Worm (Caenorhabditis elegans): ENCODE results near the gene hil-2.
A peak's percentile ranks its signal among the peaks of the same experiment; 100 is the strongest.

The hil-2 gene

DNA sequence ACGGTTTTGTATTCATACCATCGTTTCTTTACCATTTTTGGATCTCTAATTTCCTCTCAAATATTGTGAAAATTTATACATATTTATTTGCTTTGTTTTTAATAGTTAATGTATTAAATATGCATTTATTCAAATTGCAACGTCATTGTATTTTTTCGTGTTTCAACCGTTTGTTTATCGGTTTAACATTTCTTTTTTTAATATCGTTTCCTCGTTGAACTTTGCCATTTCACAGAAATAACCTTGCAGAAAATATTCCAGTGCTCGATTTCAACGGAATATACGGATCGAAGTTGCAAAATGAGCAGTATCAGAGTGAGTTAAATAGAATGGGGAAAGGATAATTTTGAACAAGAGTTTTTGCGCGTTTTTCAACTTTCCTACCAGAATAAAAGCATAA, 35.3 kb downstream of the hil-2 start, which contains the start of gene seu-1:
Gene seu-1, plus strand, starts transcription at position 301 of the 400 bp plus-strand sequence.
- TF ChIP-seq him-1 (tag; optimal IDR thresholded peaks at IDR 0.05) = no peak

DNA sequence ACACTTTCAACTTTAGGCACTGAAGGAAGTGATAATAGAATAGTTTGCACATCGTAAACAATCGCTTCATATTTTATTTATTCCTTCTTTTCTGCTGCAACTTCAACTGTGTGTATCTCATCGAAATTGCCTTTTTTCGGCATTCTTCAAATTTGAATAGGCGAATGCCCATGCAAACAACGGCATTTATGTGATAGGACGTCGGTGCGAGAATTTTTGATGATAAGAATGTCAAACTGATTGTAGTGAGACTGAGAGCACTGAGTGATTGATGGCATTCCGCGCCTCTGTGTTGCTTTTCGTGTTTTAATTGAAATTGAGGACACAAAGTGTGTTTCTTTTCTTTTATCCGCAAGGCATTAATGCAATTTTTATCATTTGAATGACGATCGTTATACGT, 36.8 kb downstream of the hil-2 start:
- TF ChIP-seq dao-5 (tag; optimal IDR thresholded peaks at IDR 0.05) (no peak), W03F9.2 (tag; optimal IDR thresholded peaks at IDR 0.05) (peak; percentile 21), him-1 (tag; optimal IDR thresholded peaks at IDR 0.05) (no peak)

DNA sequence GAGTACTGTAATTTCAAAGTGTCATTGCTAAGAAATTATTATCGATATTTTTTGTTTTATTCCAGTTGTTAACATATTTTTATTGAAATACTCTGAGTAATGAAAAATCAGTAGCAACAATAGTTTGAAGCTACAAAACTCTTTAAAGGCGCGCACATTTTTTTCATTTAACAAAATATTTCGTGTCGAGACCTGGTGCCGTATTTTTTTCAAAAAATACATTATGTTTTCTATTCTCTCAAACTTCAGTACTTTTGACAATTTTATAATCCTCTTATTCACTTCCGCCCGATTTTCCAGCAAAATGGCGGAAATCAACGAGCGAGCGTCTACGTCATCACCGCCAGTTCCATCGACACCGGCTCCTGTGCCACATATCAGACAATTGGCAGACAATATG, 39.9 kb downstream of the hil-2 start, which contains the start of gene blos-2:
Gene blos-2, plus strand, starts transcription at position 301 of the 400 bp plus-strand sequence.
- no peak for TF ChIP-seq dao-5 (tag; optimal IDR thresholded peaks at IDR 0.05)
- TF ChIP-seq W03F9.2 (tag; optimal IDR thresholded peaks at IDR 0.05) = no peak
- TF ChIP-seq him-1 (tag; optimal IDR thresholded peaks at IDR 0.05) = no peak

DNA sequence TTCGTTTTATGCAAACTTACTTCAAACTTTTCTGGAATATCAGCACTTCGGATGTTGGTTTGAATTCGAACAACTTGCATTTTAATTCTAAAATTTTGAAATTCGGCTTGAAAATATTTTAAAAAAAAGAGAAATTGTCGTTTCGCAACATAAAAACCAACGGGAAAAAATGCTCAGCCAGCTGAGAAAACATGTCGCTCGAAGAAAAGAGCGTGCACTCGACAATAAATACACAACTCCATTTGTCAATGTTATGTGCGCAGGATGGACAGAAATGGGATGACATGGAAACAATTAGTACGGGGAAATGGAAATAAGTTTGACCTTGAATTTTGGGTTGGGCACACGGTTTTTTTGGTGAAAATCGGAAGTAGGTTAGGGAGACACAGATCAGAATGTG, 41.9 kb downstream of the hil-2 start, which contains the start of gene mif-4:
Gene mif-4, minus strand, starts transcription at position 87 of the 400 bp plus-strand sequence.
- no peak for TF ChIP-seq W03F9.2 (tag; optimal IDR thresholded peaks at IDR 0.05)

DNA sequence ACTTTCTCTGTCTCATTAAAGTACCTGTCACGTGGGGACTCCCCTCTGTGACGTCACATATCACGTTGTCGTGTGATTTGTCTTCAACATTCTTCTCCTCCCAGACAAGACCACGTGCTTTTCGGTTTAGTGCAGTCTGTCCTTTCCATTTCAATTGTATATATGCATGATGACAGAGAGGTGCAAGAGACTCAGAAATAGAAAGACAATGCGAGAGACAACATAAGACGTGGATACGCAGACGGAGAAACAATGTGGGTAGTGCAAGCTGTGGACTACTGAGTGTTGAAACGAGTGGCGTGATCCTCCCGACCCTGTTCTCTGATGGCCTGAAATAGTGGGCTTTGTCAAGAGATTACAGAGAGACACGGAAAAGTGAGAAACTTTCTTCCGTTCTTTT, 42.7 kb downstream of the hil-2 start:
- peak; percentile 95 for TF ChIP-seq W03F9.2 (tag; optimal IDR thresholded peaks at IDR 0.05)
- TF ChIP-seq dao-5 (tag; optimal IDR thresholded peaks at IDR 0.05) = no peak
- TF ChIP-seq him-1 (tag; optimal IDR thresholded peaks at IDR 0.05) = peak; percentile 81

DNA sequence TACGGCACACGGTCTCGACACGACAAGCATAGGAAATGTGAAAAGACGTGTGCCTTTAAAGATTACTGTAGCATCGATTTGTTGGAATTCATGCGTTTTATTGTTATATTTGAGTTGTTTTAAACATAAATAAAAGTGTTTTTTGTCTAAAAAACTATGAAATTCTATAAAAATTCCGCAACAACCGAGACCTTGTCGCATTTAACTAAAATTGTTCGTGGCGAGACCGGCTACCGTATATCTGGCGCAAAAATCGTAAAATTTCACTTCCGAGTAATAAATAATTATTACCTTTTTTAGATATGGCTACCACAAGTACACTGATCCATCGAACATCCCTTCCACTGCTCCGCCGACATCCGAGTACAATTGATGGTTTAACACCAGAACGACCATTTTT, 43.3 kb downstream of the hil-2 start, which contains the start of gene ipla-6:
Gene ipla-6, plus strand, starts transcription at position 301 of the 400 bp plus-strand sequence.
- TF ChIP-seq him-1 (tag; optimal IDR thresholded peaks at IDR 0.05) (no peak), W03F9.2 (tag; optimal IDR thresholded peaks at IDR 0.05) (no peak), dao-5 (tag; optimal IDR thresholded peaks at IDR 0.05) (no peak)

DNA sequence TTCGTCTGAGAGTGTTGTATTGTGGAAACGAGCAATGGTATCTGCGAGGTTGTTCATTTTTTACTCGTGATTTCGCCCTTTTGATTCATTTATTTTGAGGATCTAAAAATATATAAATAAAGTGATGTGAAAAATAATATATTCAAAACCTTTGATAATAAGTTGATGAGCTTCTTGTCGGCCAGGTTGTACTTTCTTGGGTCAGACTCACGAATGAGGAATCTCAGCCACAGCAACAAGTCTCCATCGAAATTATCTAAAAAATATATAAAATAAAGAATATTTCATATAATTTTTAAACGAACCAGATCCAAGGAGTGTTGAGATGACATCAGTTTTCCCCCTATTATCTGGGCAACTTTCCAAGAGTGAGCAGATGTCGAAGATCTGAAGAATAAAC, 48.4 kb downstream of the hil-2 start, which contains the start of gene Y73B6BL.288:
Gene Y73B6BL.288, minus strand, starts transcription at position 101 of the 400 bp plus-strand sequence.
- TF ChIP-seq him-1 (tag; optimal IDR thresholded peaks at IDR 0.05) (no peak), dao-5 (tag; optimal IDR thresholded peaks at IDR 0.05) (no peak), W03F9.2 (tag; optimal IDR thresholded peaks at IDR 0.05) (no peak)

DNA sequence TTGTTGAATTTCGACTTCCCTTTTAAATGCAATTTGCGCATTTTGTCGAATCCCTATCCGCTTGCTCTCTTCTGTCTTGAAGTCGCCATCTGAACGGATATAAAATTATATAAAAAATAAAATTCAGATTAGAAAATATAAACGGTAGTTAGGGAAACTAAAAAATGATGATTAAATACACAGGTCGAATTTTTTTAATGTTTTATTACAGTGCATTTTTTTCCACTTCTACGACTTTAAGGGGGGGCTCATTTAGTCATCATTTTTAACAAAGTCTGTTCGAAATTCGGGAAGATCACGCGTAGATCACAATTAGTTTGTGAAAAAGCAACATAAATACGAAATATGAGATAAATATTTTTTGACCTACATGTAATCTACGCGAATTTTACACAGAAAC, 48.8 kb downstream of the hil-2 start, which contains the start of gene Y73B6BL.14:
Gene Y73B6BL.14, minus strand, starts transcription at position 101 of the 400 bp plus-strand sequence.
- no peak for TF ChIP-seq W03F9.2 (tag; optimal IDR thresholded peaks at IDR 0.05)
- TF ChIP-seq him-1 (tag; optimal IDR thresholded peaks at IDR 0.05) = no peak
- TF ChIP-seq dao-5 (tag; optimal IDR thresholded peaks at IDR 0.05) = no peak

Measured in whole organism, L4/young adult.